Fruit fly (Drosophila melanogaster) whole organism, embryonic: Measurements from ENCODE around the gene CG5235.

Experiments
- Atf6 ChIP-seq: fragments of 200-800 bp; sonication (Bioruptor generic); IDR thresholded peaks from 2 replicates; pipeline ENCODE4 v1.3.6; 2022; ENCODE audit warnings: missing biosample characterization, missing genetic modification characterization
- Awh ChIP-seq: fragments of 200-800 bp; sonication (Bioruptor generic); IDR thresholded peaks from 2 replicates; pipeline ENCODE4, ENCODE4 v1.3.6; 2022; ENCODE audit warnings: missing biosample characterization, missing genetic modification characterization
- Bgb ChIP-seq: fragments of 200-800 bp; sonication (Bioruptor generic); IDR thresholded peaks from 2 replicates; pipeline ENCODE4 v1.3.6; 2022; ENCODE audit warnings: missing biosample characterization, missing genetic modification characterization; ENCODE audit not compliant: partially characterized antibody
- BtbVII ChIP-seq: fragments of 200-800 bp; sonication (Bioruptor generic); optimal IDR thresholded peaks from 3 replicates; lab custom pipeline; 2017; ENCODE audit warnings: missing biosample characterization, mild to moderate bottlenecking, missing genetic modification characterization
- CG10321 ChIP-seq: fragments of 200-800 bp; sonication (Bioruptor generic); IDR thresholded peaks from 2 replicates; pipeline ENCODE4 v1.3.6; 2022; ENCODE audit warnings: missing biosample characterization, missing genetic modification characterization
- CG13624 ChIP-seq: fragments of 200-800 bp; sonication (Bioruptor generic); optimal IDR thresholded peaks from 2 replicates; lab custom pipeline; 2016; ENCODE audit warnings: missing biosample characterization, missing genetic modification characterization
- CG13894 ChIP-seq: fragments of 200-800 bp; sonication (Bioruptor generic); optimal IDR thresholded peaks from 3 replicates; lab custom pipeline; 2018; ENCODE audit warnings: missing biosample characterization, mild to moderate bottlenecking, missing genetic modification characterization, moderate library complexity
- CG16813 ChIP-seq: fragments of 200-800 bp; sonication (Bioruptor generic); IDR thresholded peaks from 3 replicates; pipeline ENCODE4 v1.3.6; 2022; ENCODE audit warnings: missing biosample characterization, missing genetic modification characterization; ENCODE audit not compliant: partially characterized antibody
- CG17359 ChIP-seq: fragments of 200-800 bp; sonication (Bioruptor generic); optimal IDR thresholded peaks from 3 replicates; lab custom pipeline; 2018; ENCODE audit warnings: missing biosample characterization, mild to moderate bottlenecking, missing genetic modification characterization, moderate library complexity
- CG2199 ChIP-seq: fragments of 200-800 bp; sonication (Bioruptor generic); IDR thresholded peaks from 3 replicates; pipeline ENCODE4 v1.3.6; 2022; ENCODE audit warnings: missing biosample characterization, missing genetic modification characterization
- CG32767 ChIP-seq: fragments of 200-800 bp; sonication (Bioruptor generic); IDR thresholded peaks from 2 replicates; pipeline ENCODE4 v1.3.6; 2022; ENCODE audit warnings: missing biosample characterization, missing genetic modification characterization
- CG42726 ChIP-seq: fragments of 200-800 bp; sonication (Bioruptor generic); IDR thresholded peaks from 2 replicates; pipeline ENCODE4 v1.3.6; 2022; ENCODE audit warnings: missing biosample characterization, missing genetic modification characterization; ENCODE audit not compliant: partially characterized antibody
- CG4707 ChIP-seq: fragments of 200-800 bp; sonication (Bioruptor generic); optimal IDR thresholded peaks from 2 replicates; lab custom pipeline; 2018; ENCODE audit warnings: missing biosample characterization, mild to moderate bottlenecking, missing genetic modification characterization, moderate library complexity
- CG6272 ChIP-seq: fragments of 200-800 bp; sonication (Bioruptor generic); IDR thresholded peaks from 2 replicates; pipeline ENCODE4 v1.3.6; 2022; ENCODE audit warnings: missing biosample characterization, missing genetic modification characterization
- CG6791 ChIP-seq: fragments of 200-800 bp; sonication (Bioruptor generic); IDR thresholded peaks from 3 replicates; pipeline ENCODE4 v1.3.6; 2022; ENCODE audit warnings: missing biosample characterization, missing genetic modification characterization; ENCODE audit not compliant: partially characterized antibody
- CG6813 ChIP-seq: fragments of 200-800 bp; sonication (Bioruptor generic); optimal IDR thresholded peaks from 2 replicates; lab custom pipeline; 2017; ENCODE audit warnings: missing biosample characterization, missing genetic modification characterization, mild to moderate bottlenecking, moderate library complexity, missing genetic modification reagents
- Dbx ChIP-seq: fragments of 200-800 bp; sonication (Bioruptor generic); IDR thresholded peaks from 3 replicates; pipeline ENCODE4 v1.3.6; 2022; ENCODE audit warnings: missing biosample characterization, missing genetic modification characterization
- Deaf1 ChIP-seq: fragments of 200-800 bp; optimal IDR thresholded peaks from 3 replicates; lab custom pipeline; 2019; ENCODE audit warnings: missing biosample characterization, mild to moderate bottlenecking, missing genetic modification characterization, moderate library complexity
- Drgx ChIP-seq: fragments of 200-800 bp; sonication (Bioruptor generic); IDR thresholded peaks from 2 replicates; pipeline ENCODE4 v1.3.6; 2022; ENCODE audit warnings: missing biosample characterization, missing genetic modification characterization
- Ets65A ChIP-seq: fragments of 200-800 bp; sonication (Bioruptor generic); peaks from one replicate; lab custom pipeline; 2016; ENCODE audit warnings: missing biosample characterization, missing genetic modification characterization
- HLH4C ChIP-seq: fragments of 200-800 bp; sonication (Bioruptor generic); IDR thresholded peaks from 3 replicates; pipeline ENCODE4 v1.3.6; 2022; ENCODE audit warnings: missing biosample characterization, missing genetic modification characterization; ENCODE audit not compliant: partially characterized antibody
- Hr3 ChIP-seq: fragments of 200-800 bp; sonication (Bioruptor generic); optimal IDR thresholded peaks from 3 replicates; lab custom pipeline; 2016; ENCODE audit warnings: missing biosample characterization, missing genetic modification characterization
- Med ChIP-seq: fragments of 200-800 bp; sonication (Bioruptor generic); peaks from one replicate; lab custom pipeline; 2016; ENCODE audit warnings: missing biosample characterization, missing genetic modification characterization, mild to moderate bottlenecking, inconsistent platforms, moderate library complexity
- abd-A ChIP-seq: fragments of 200-800 bp; sonication (Bioruptor generic); optimal IDR thresholded peaks from 3 replicates; lab custom pipeline; 2019; ENCODE audit warnings: missing biosample characterization, mild to moderate bottlenecking, missing genetic modification characterization, moderate library complexity
- bsh ChIP-seq, 2 experiments: fragments of 200-800 bp; sonication (Bioruptor generic); optimal IDR thresholded peaks; 2 replicates each; lab custom pipeline; 2017 to 2018; ENCODE audit warnings: mild to moderate bottlenecking in 2 of 2, missing biosample characterization in 2 of 2, missing genetic modification characterization in 2 of 2, moderate library complexity in 1 of 2
- cato ChIP-seq: fragments of 200-800 bp; sonication (Bioruptor generic); optimal IDR thresholded peaks from 2 replicates; lab custom pipeline; 2016; ENCODE audit warnings: missing biosample characterization, missing genetic modification characterization, borderline replicate concordance
- chinmo ChIP-seq: fragments of 200-800 bp; sonication (Bioruptor generic); IDR thresholded peaks from 4 replicates; pipeline ENCODE4 v1.3.6; 2022; ENCODE audit warnings: missing biosample characterization, missing genetic modification characterization; ENCODE audit not compliant: partially characterized antibody
- chm ChIP-seq: fragments of 200-800 bp; sonication (Bioruptor generic); IDR thresholded peaks from 2 replicates; pipeline ENCODE4 v1.3.6; 2022; ENCODE audit warnings: missing biosample characterization, missing genetic modification characterization
- dpn ChIP-seq, 2 experiments: fragments of 200-800 bp; sonication (Bioruptor generic); optimal IDR thresholded peaks; 3 replicates each; lab custom pipeline; 2016; ENCODE audit warnings: missing biosample characterization in 2 of 2, missing genetic modification characterization in 2 of 2
- ewg ChIP-seq: fragments of 200-800 bp; sonication (Bioruptor generic); optimal IDR thresholded peaks from 3 replicates; lab custom pipeline; 2017; ENCODE audit warnings: mild to moderate bottlenecking, missing biosample characterization, missing genetic modification reagents, missing genetic modification characterization
- lilli ChIP-seq: fragments of 200-800 bp; sonication (Bioruptor generic); optimal IDR thresholded peaks from 3 replicates; lab custom pipeline; 2016; ENCODE audit warnings: missing biosample characterization, missing genetic modification characterization
- mirr ChIP-seq: fragments of 200-800 bp; sonication (Bioruptor generic); optimal IDR thresholded peaks from 3 replicates; lab custom pipeline; 2018; ENCODE audit warnings: missing biosample characterization, mild to moderate bottlenecking, missing genetic modification characterization
- nerfin-1 ChIP-seq: fragments of 200-800 bp; sonication (Bioruptor generic); optimal IDR thresholded peaks from 3 replicates; lab custom pipeline; 2019; ENCODE audit warnings: missing biosample characterization, mild to moderate bottlenecking, missing genetic modification characterization, moderate library complexity
- nom ChIP-seq: fragments of 200-800 bp; sonication (Bioruptor generic); optimal IDR thresholded peaks from 2 replicates; lab custom pipeline; 2017; ENCODE audit warnings: missing biosample characterization, missing genetic modification characterization, mild to moderate bottlenecking, moderate library complexity, missing genetic modification reagents
- oc ChIP-seq: fragments of 200-800 bp; sonication (Bioruptor generic); optimal IDR thresholded peaks from 2 replicates; lab custom pipeline; 2018; ENCODE audit warnings: missing biosample characterization, mild to moderate bottlenecking, missing genetic modification characterization, moderate library complexity
- pfk ChIP-seq: fragments of 200-800 bp; sonication (Bioruptor generic); optimal IDR thresholded peaks from 2 replicates; lab custom pipeline; 2018; ENCODE audit warnings: missing biosample characterization, mild to moderate bottlenecking, missing genetic modification characterization, moderate library complexity
- pros ChIP-seq: fragments of 200-800 bp; sonication (Bioruptor generic); optimal IDR thresholded peaks from 3 replicates; lab custom pipeline; 2019; ENCODE audit warnings: missing biosample characterization, mild to moderate bottlenecking, missing genetic modification characterization, moderate library complexity
- seq ChIP-seq: fragments of 200-800 bp; sonication (Bioruptor generic); IDR thresholded peaks from 2 replicates; pipeline ENCODE4 v1.3.6; 2022; ENCODE audit warnings: missing biosample characterization, missing genetic modification characterization
- sqz ChIP-seq: fragments of 200-800 bp; sonication (Bioruptor generic); optimal IDR thresholded peaks from 3 replicates; lab custom pipeline; 2018; ENCODE audit warnings: missing biosample characterization, mild to moderate bottlenecking, missing genetic modification characterization
- zen2 ChIP-seq: fragments of 200-800 bp; sonication (Bioruptor generic); IDR thresholded peaks from 3 replicates; pipeline ENCODE4 v1.3.6; 2022; ENCODE audit warnings: missing biosample characterization, missing genetic modification characterization; ENCODE audit not compliant: partially characterized antibody

The CG5235 gene

DNA sequence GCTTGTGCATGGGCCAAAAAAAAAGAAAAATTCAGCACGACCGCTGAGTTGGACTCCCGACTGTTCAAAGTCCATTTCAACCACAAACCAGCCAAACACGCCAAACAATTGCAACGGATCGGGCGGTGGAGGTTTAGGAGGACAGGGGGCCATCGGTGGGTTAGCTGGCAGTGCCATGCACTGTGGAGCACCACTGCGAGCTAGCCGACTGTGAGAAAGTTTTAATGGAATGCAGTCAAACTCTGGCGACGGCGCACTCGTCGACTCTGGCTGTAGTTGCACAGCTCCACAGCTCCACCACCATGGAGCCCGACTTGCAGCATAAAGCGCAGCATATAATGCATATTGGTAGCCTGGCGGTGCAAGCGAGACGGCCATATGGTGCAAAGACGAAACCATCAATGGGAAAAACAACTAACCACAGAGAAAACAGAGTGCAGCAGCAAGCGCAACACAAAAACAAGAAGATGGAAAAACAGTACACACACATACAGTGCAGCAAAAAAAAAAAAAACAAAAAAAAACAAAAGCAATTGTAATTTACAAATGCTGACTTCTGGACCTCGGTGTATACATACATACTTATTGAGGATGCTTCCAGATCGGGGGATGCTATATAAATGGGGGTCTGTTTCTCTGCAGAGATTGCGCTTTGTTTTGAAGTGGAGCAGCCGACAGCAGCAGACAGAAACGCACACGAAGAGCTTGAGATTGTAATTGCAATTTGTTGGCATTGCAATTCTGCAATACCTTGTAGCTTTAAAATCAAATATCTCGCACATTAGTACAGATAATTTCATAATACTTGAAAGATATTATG is 48.7 kb downstream of the CG5235 start (continued):
- peak; percentile 20 for TF ChIP-seq Med (GFP tag; lab: Kevin White, UChicago)
- peak; percentile 97 for TF ChIP-seq nom
- peak; percentile 79 for TF ChIP-seq Drgx (GFP tag; lab: Robert Waterston, UW)
- peak; percentile 30; the same call in 1 of the 2 replicates for TF ChIP-seq CG6272
- peak in 1 of 2 experiments; percentile 76 for TF ChIP-seq bsh (GFP tag; optimal IDR thresholded peaks at IDR 0.05; lab: Kevin White, UChicago)
- peak; percentile 7; the same call in 1 of the 3 replicates for TF ChIP-seq Dbx (GFP tag; lab: Robert Waterston, UW)
- peak; percentile 13; the same call in 1 of the 2 replicates for TF ChIP-seq chm
- TF ChIP-seq CG10321 (GFP tag; lab: Robert Waterston, UW): peak; percentile 79
- TF ChIP-seq CG2199 (GFP tag; lab: Robert Waterston, UW): peak; percentile 62; the same call in 1 of the 3 replicates
- TF ChIP-seq HLH4C (GFP tag; lab: Robert Waterston, UW): 0 out of 3 replicates have a peak, but pooled peaks have one; percentile 33
- TF ChIP-seq Bgb (GFP tag; lab: Robert Waterston, UW): 0 out of 2 replicates have a peak, but pooled peaks have one; percentile 11

- TF ChIP-seq CG32767 (GFP tag; lab: Robert Waterston, UW) (peak; percentile 31; the same call in 1 of the 2 replicates), Hr3 (no peak), Atf6 (GFP tag; lab: Robert Waterston, UW) (no peak), CG10321 (GFP tag; lab: Robert Waterston, UW) (peak; percentile 86), CG17359 (peak; percentile 3), Awh (GFP tag; lab: Robert Waterston, UW) (0 out of 2 replicates have a peak, but pooled peaks have one; percentile 11), sqz (GFP tag; lab: Kevin White, UChicago) (peak; percentile 82), oc (tag; lab: Kevin White, UChicago) (peak; percentile 4), zen2 (no peak), dpn (GFP tag; optimal IDR thresholded peaks at IDR 0.05; lab: Kevin White, UChicago) (no peak), CG13894 (peak; percentile 88), CG13624 (GFP tag; lab: Kevin White, UChicago) (peak; percentile 52), abd-A (tag; lab: Kevin White, UChicago) (peak; percentile 67), CG6813 (GFP tag; lab: Kevin White, UChicago) (no peak), seq (GFP tag; lab: Robert Waterston, UW) (peak; percentile 68; the same call in 1 of the 2 replicates), lilli (peak; percentile 8), ewg (GFP tag; lab: Kevin White, UChicago) (peak; percentile 87), cato (GFP tag; lab: Kevin White, UChicago) (no peak), CG6791 (GFP tag; lab: Robert Waterston, UW) (0 out of 3 replicates have a peak, but pooled peaks have one; percentile 18), mirr (GFP tag; lab: Kevin White, UChicago) (no peak), nerfin-1 (tag; lab: Kevin White, UChicago) (peak; percentile 8), pros (GFP tag; lab: Kevin White, UChicago) (peak; percentile 76), Deaf1 (peak; percentile 85)
- TF ChIP-seq, all 482 proteins: peak for 16
These were observed 49.8 kb downstream of the CG5235 start for dm6 chr3L:16040389-16040788.

DNA sequence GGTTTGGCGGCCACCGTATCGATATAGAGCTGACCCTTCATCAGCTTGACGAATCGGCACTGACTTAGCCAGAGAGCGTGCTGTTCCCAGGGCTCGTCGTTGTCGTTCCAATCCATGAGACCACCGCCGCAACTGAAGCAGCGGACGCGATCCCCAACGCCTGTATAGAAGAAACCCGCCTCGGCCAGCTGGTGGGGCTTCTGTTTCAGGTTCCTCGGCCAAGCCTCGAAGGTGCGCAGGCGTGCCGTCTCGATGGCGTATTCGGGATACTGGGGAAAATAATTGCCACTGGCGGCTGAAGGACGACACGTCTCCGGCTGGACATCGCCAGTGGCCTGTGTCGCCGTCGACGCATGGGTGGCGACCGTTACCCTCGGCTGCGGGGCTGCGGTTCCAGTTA is 51.1 kb downstream of the CG5235 start:
- TF ChIP-seq pfk (GFP tag; lab: Kevin White, UChicago) (no peak), Med (GFP tag; lab: Kevin White, UChicago) (peak; percentile 59), chinmo (0 out of 4 replicates have a peak, but pooled peaks have one; percentile 25), CG42726 (peak; percentile 36; the same call in 1 of the 2 replicates), BtbVII (GFP tag; lab: Kevin White, UChicago) (no peak), CG16813 (0 out of 3 replicates have a peak, but pooled peaks have one; percentile 8), CG4707 (GFP tag; lab: Kevin White, UChicago) (no peak), Ets65A (peak; percentile 72)
